Worm (Caenorhabditis elegans) whole organism, young adult: ENCODE results near the gene C12D5.10.

Experiments
- C06A6.2 ChIP-seq: fragments of 200-800 bp; sonication (Bioruptor generic); conservative IDR thresholded peaks from 2 replicates; pipeline ENCODE4 v1.3.6; 2022; ENCODE audit warnings: missing genetic modification characterization, missing compliant biosample characterization
- F57C9.4 ChIP-seq: sonication (generic microtip); optimal IDR thresholded peaks from 2 replicates; lab custom pipeline; 2017; ENCODE audit warnings: mild to moderate bottlenecking, missing genetic modification characterization, missing compliant biosample characterization
- ama-1 ChIP-seq, 3 experiments: fragments of 150-350 bp in 1 of 3; sonication (generic microtip) in 2 of 3; optimal IDR thresholded peaks; 2 replicates each; lab custom pipeline; 2014 to 2018; ENCODE audit warnings: missing biosample characterization in 2 of 3, missing genetic modification characterization in 2 of 3, missing genetic modification reagents in 2 of 3
- athp-1 ChIP-seq: sonication (generic microtip); optimal IDR thresholded peaks from 2 replicates; lab custom pipeline; 2017; ENCODE audit warnings: mild to moderate bottlenecking, missing genetic modification characterization, missing compliant biosample characterization
- him-1 ChIP-seq: sonication (generic microtip); optimal IDR thresholded peaks from 2 replicates; lab custom pipeline; 2016; ENCODE audit warnings: missing genotype, missing genetic modification reagents, missing genetic modification characterization, missing compliant biosample characterization
- hlh-12 ChIP-seq: sonication (generic microtip); optimal IDR thresholded peaks from 2 replicates; lab custom pipeline; 2016; ENCODE audit warnings: missing genetic modification characterization, missing compliant biosample characterization
- hsf-1 ChIP-seq: fragments of 200-800 bp; sonication (Bioruptor generic); IDR thresholded peaks from 2 replicates; pipeline ENCODE4 v1.3.6; 2022; ENCODE audit warnings: missing genetic modification reagents, missing genetic modification characterization, missing compliant biosample characterization
- let-607 ChIP-seq, 2 experiments: fragments of 200-800 bp in 1 of 2; sonication (Bioruptor generic) in 1 of 2; sonication (generic microtip) in 1 of 2; optimal IDR thresholded peaks; 2 replicates each; lab custom pipeline; 2016 to 2018; ENCODE audit warnings: mild to moderate bottlenecking in 2 of 2, missing compliant biosample characterization in 2 of 2, missing genetic modification characterization in 2 of 2, moderate library complexity in 2 of 2, missing genotype in 1 of 2
- pbrm-1 ChIP-seq: fragments of 200-800 bp; sonication (Bioruptor generic); IDR thresholded peaks from 2 replicates; pipeline ENCODE4 v1.3.6; 2022; ENCODE audit warnings: missing genetic modification reagents, missing genetic modification characterization, missing compliant biosample characterization
- pha-4 ChIP-seq: fragments of 150-350 bp; sonication (generic microtip); optimal IDR thresholded peaks from 2 replicates; lab custom pipeline; 2014; ENCODE audit warnings: missing biosample characterization, missing genetic modification reagents, missing genetic modification characterization
- repo-1 ChIP-seq: sonication (generic microtip); optimal IDR thresholded peaks from 2 replicates; lab custom pipeline; 2017; ENCODE audit warnings: mild to moderate bottlenecking, missing genetic modification characterization, missing compliant biosample characterization
- somi-1 ChIP-seq: fragments of 200-800 bp; sonication (Bioruptor generic); optimal IDR thresholded peaks from 2 replicates; lab custom pipeline; 2018; ENCODE audit warnings: mild to moderate bottlenecking, missing genetic modification characterization, missing compliant biosample characterization
- unc-130 ChIP-seq: sonication (generic microtip); optimal IDR thresholded peaks from 2 replicates; lab custom pipeline; 2016; ENCODE audit warnings: missing genetic modification reagents, missing genetic modification characterization, missing compliant biosample characterization

DNA sequence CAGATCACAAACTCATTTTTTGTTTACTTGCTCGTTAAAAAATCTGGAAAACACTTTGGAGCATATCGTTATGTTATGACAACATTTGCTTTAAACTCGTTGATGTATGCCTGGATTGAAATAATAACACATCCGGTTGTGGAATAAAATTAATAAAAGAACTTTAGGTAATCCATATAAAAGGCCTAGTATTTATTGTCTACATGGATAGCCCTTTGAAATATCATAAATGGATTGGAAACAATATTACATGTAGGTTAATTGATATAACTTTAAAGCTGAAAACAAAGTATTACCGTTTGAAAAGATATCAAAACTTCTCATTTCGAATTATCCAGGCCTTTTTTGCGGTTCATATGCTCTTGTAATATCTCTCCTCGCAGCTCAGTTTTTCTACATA lies 2.7 kb downstream of the C12D5.10 start:
- TF ChIP-seq athp-1, result no peak
- no peak for TF ChIP-seq repo-1 (tag; lab: Kevin White, UChicago)
- no peak for TF ChIP-seq F57C9.4 (tag; lab: Kevin White, UChicago)
- no peak for TF ChIP-seq hsf-1 (GFP tag; lab: Robert Waterston, UW)
- TF ChIP-seq pha-4 (tag; lab: Kevin White, UChicago), result no peak
- TF ChIP-seq let-607 (tag; optimal IDR thresholded peaks at IDR 0.05; lab: Kevin White, UChicago), result no peak
- TF ChIP-seq ama-1 (optimal IDR thresholded peaks at IDR 0.05; lab: Kevin White, UChicago), result no peak
- no peak for TF ChIP-seq ama-1 (GFP tag; optimal IDR thresholded peaks at IDR 0.05; lab: Kevin White, UChicago)
- no peak for TF ChIP-seq pbrm-1
- no peak for TF ChIP-seq somi-1 (GFP tag; lab: Kevin White, UChicago)
- TF ChIP-seq him-1 (tag; lab: Kevin White, UChicago), result no peak
- no peak for TF ChIP-seq unc-130
- TF ChIP-seq hlh-12, result no peak
- no peak for TF ChIP-seq C06A6.2 (GFP tag; lab: Robert Waterston, UW)
